Fruit fly (Drosophila melanogaster) whole organism, pupa: ENCODE data around the gene MBD-like.

ENCODE experiments used
- CG12605 ChIP-seq: fragments of 200-800 bp; sonication (Bioruptor generic); IDR thresholded peaks from 2 replicates; pipeline ENCODE4 v1.3.6; 2022; ENCODE audit warnings: missing biosample characterization, missing genetic modification characterization
- rn ChIP-seq: fragments of 200-800 bp; sonication (Bioruptor generic); IDR thresholded peaks from 2 replicates; pipeline ENCODE4 v1.3.6; 2022; ENCODE audit warnings: missing biosample characterization, missing genetic modification characterization

dm6 chr3R:9551013-9551658 lies 8.4 kb upstream of the MBD-like start:
- TF ChIP-seq CG12605 (GFP tag; lab: Robert Waterston, UW): no peak
- no peak for TF ChIP-seq rn (GFP tag; lab: Robert Waterston, UW)
